Worm (Caenorhabditis elegans) whole organism, L2 larva: ENCODE measurements around the gene E03H12.5.

Experiments
- ama-1 ChIP-seq: fragments of 150-350 bp; optimal IDR thresholded peaks from 2 replicates; lab custom pipeline; 2018; ENCODE audit warnings: inconsistent platforms
- blmp-1 ChIP-seq: sonication (generic microtip); optimal IDR thresholded peaks from 2 replicates; lab custom pipeline; 2017; ENCODE audit warnings: missing genetic modification characterization, mild to moderate bottlenecking, missing compliant biosample characterization, antibody characterized with exemption, moderate library complexity; ENCODE audit not compliant: insufficient read depth
- dmd-4 ChIP-seq: sonication (generic microtip); optimal IDR thresholded peaks from 2 replicates; lab custom pipeline; 2017; ENCODE audit warnings: missing biosample characterization, missing genetic modification characterization
- fos-1 ChIP-seq: fragments of 150-350 bp; optimal IDR thresholded peaks from 2 replicates; lab custom pipeline; 2014; ENCODE audit warnings: missing biosample characterization, missing genetic modification characterization
- lin-39 ChIP-seq: fragments of 150-350 bp; optimal IDR thresholded peaks from 2 replicates; lab custom pipeline; 2014; ENCODE audit warnings: missing biosample characterization, missing genetic modification reagents, missing genetic modification characterization
- mbf-1 ChIP-seq: sonication (generic microtip); optimal IDR thresholded peaks from 2 replicates; lab custom pipeline; 2017; ENCODE audit warnings: missing biosample characterization, missing genetic modification characterization
- nhr-11 ChIP-seq: fragments of 150-350 bp; optimal IDR thresholded peaks from 2 replicates; lab custom pipeline; 2014; ENCODE audit warnings: missing biosample characterization, missing genetic modification characterization
- nhr-77 ChIP-seq: fragments of 150-350 bp; optimal IDR thresholded peaks from 2 replicates; lab custom pipeline; 2014; ENCODE audit warnings: missing biosample characterization, missing genetic modification characterization
- sem-4 ChIP-seq: fragments of 150-350 bp; optimal IDR thresholded peaks from 2 replicates; lab custom pipeline; 2014; ENCODE audit warnings: missing biosample characterization, missing genetic modification reagents, missing genetic modification characterization
- sma-3 ChIP-seq: sonication (generic microtip); optimal IDR thresholded peaks from 2 replicates; lab custom pipeline; 2016; ENCODE audit warnings: missing genetic modification reagents, missing genetic modification characterization, missing compliant biosample characterization
- unc-39 ChIP-seq: fragments of 150-350 bp; optimal IDR thresholded peaks from 2 replicates; lab custom pipeline; 2014; ENCODE audit warnings: missing biosample characterization, missing genetic modification characterization

DNA sequence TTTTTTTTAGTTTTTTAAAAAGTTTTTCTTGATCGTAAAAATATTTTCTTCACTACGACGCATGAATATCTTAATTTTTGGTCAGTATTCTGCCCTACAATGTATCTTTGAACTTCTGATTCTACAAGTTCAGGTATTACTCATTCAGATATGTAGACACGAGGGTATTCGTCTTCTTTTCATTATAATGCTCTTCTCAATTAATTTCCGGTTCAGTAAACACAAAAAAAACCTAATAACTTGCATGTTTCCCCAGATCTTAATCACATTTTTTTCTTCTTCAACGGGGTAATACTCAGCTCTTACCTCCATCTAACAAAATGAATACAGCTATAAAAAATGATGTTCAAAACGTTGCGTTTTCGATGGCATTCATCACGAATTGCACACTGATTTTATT lies 15.1 kb downstream of the E03H12.5 start, which contains the start of gene str-162:
- TF ChIP-seq ama-1 (no peak), lin-39 (tag; lab: Kevin White, UChicago) (no peak), nhr-77 (tag; lab: Kevin White, UChicago) (no peak), nhr-11 (no peak), unc-39 (tag; lab: Kevin White, UChicago) (no peak), sma-3 (GFP tag; lab: Kevin White, UChicago) (no peak), blmp-1 (tag; lab: Kevin White, UChicago) (no peak), mbf-1 (tag; lab: Kevin White, UChicago) (no peak), fos-1 (no peak), sem-4 (no peak), dmd-4 (tag; lab: Kevin White, UChicago) (no peak)
